Worm (Caenorhabditis elegans): Measurements from ENCODE around the gene srg-66.

The srg-66 gene

DNA sequence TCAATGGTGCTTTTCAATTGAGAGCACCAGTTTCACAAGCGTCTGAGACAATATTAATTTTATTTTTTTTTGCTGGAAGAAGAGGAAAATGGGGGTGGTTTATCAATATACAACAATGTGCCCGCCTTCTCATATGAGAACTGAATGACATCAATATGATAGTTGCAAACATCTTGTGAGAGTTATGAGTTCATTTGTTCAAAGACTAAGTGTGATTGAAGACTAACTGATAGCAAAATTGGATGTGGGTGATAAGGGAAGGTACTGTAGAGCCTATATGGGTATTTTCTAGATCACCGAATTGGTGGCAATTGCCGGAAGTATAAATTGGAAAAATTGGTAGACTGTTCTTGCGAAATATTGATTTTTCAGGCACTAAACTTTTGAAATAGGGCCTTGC lies 30.3 kb upstream of the srg-66 start:
- no peak for TF ChIP-seq nhr-2 (tag; optimal IDR thresholded peaks at IDR 0.05)
- TF ChIP-seq hlh-1 (tag; optimal IDR thresholded peaks at IDR 0.05) = no peak
- no peak for TF ChIP-seq elt-1 (tag; optimal IDR thresholded peaks at IDR 0.05; ENCODE audit: borderline replicate concordance, insufficient read depth)
- TF ChIP-seq lin-13 (tag; optimal IDR thresholded peaks at IDR 0.05) = no peak
- no peak for TF ChIP-seq sem-2 (GFP tag; optimal IDR thresholded peaks at IDR 0.05)
- TF ChIP-seq nhr-12 (tag; optimal IDR thresholded peaks at IDR 0.05) = no peak
- TF ChIP-seq ham-2 (GFP tag; optimal IDR thresholded peaks at IDR 0.05) = no peak
- TF ChIP-seq ceh-39 (tag; optimal IDR thresholded peaks at IDR 0.05) = no peak
- no peak for TF ChIP-seq nhr-237 (tag; optimal IDR thresholded peaks at IDR 0.05)
- TF ChIP-seq mls-2 (tag; optimal IDR thresholded peaks at IDR 0.05) = no peak
- no peak for TF ChIP-seq unc-120 (tag; optimal IDR thresholded peaks at IDR 0.05; ENCODE audit: poor library complexity, severe bottlenecking)
- no peak for TF ChIP-seq unc-39 (tag; optimal IDR thresholded peaks at IDR 0.05)
- no peak for TF ChIP-seq M03D4.4 (tag; optimal IDR thresholded peaks at IDR 0.05)

DNA sequence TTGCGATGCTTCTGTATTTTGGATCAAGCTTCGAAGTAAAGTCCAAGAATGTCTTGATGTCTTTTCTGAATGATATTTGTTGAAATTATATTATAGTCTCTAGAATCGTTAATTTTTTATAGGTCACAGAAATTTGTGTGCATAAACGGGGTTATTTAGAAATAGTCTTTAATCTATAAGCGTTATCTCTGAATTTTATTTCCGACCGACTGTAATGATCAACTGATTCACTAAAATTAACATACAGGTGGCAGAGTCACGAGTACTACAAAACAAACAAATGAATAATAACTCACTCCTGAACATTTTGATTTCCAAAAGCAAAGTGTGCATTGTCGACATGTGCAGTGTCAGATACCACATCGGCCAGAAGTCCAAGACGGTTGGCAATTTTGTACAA lies 29.5 kb upstream of the srg-66 start:
- TF ChIP-seq drap-1 (GFP tag; optimal IDR thresholded peaks at IDR 0.05) = no peak
- no peak for TF ChIP-seq blmp-1 (tag; optimal IDR thresholded peaks at IDR 0.05)
- no peak for TF ChIP-seq bed-3 (GFP tag; optimal IDR thresholded peaks at IDR 0.05)
- TF ChIP-seq nhr-76 (tag; optimal IDR thresholded peaks at IDR 0.05) = no peak
- TF ChIP-seq mab-5 (tag; optimal IDR thresholded peaks at IDR 0.05) = no peak
- no peak for TF ChIP-seq zip-8 (tag; optimal IDR thresholded peaks at IDR 0.05)
- TF ChIP-seq ham-2 (GFP tag; optimal IDR thresholded peaks at IDR 0.05) = no peak

DNA sequence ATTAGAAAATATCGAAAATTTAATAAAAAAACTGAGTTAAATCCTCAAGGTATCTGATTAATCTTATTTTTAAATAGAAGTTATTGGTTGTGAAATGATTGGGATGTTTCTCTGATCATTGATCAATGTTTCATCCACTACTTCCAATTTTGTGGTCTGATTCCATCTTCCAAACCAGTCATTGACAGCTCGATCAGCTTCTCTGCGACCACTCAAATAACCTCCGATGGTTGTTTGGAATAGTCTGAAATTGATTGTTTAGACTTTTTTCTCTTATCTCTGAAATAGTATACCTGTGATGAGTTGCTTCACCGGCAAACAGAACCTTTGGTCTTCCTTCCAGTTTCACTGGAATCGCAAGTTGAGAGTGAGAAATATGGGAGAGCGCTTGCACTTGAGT lies 27.8 kb upstream of the srg-66 start:
- TF ChIP-seq drap-1 (GFP tag; optimal IDR thresholded peaks at IDR 0.05) (no peak), lin-13 (tag; optimal IDR thresholded peaks at IDR 0.05) (no peak), zip-8 (tag; optimal IDR thresholded peaks at IDR 0.05) (no peak), nhr-2 (tag; optimal IDR thresholded peaks at IDR 0.05) (no peak), nhr-237 (tag; optimal IDR thresholded peaks at IDR 0.05) (no peak), pha-4 (tag; optimal IDR thresholded peaks at IDR 0.05) (no peak), ztf-11 (tag; optimal IDR thresholded peaks at IDR 0.05) (no peak), tbx-8 (GFP tag; optimal IDR thresholded peaks at IDR 0.05) (no peak), blmp-1 (tag; optimal IDR thresholded peaks at IDR 0.05) (no peak), unc-62 (GFP tag; optimal IDR thresholded peaks at IDR 0.05) (no peak), mab-5 (tag; optimal IDR thresholded peaks at IDR 0.05) (no peak), hlh-1 (tag; optimal IDR thresholded peaks at IDR 0.05) (no peak), lsy-2 (tag; optimal IDR thresholded peaks at IDR 0.05) (no peak), sptf-1 (tag; optimal IDR thresholded peaks at IDR 0.05) (no peak), nhr-28 (tag; optimal IDR thresholded peaks at IDR 0.05) (no peak), unc-39 (tag; optimal IDR thresholded peaks at IDR 0.05) (no peak), M03D4.4 (tag; optimal IDR thresholded peaks at IDR 0.05) (no peak)

- TF ChIP-seq M03D4.4 (tag; optimal IDR thresholded peaks at IDR 0.05) (no peak), blmp-1 (tag; optimal IDR thresholded peaks at IDR 0.05) (no peak), ham-2 (GFP tag; optimal IDR thresholded peaks at IDR 0.05) (no peak), nhr-237 (tag; optimal IDR thresholded peaks at IDR 0.05) (no peak), cnd-1 (tag; optimal IDR thresholded peaks at IDR 0.05) (no peak), snpc-4 (tag; optimal IDR thresholded peaks at IDR 0.05) (no peak), nhr-2 (tag; optimal IDR thresholded peaks at IDR 0.05) (no peak), nhr-12 (tag; optimal IDR thresholded peaks at IDR 0.05) (no peak), sem-2 (GFP tag; optimal IDR thresholded peaks at IDR 0.05) (no peak), ztf-11 (tag; optimal IDR thresholded peaks at IDR 0.05) (no peak)
Observed at ce11 chrV:5509134-5509533, 26.9 kb upstream of the srg-66 start.

- TF ChIP-seq pha-4 (tag; optimal IDR thresholded peaks at IDR 0.05) (peak; percentile 84), nhr-12 (tag; optimal IDR thresholded peaks at IDR 0.05) (peak; percentile 13), nhr-28 (tag; optimal IDR thresholded peaks at IDR 0.05) (no peak), lin-13 (tag; optimal IDR thresholded peaks at IDR 0.05) (peak; percentile 95), ceh-83 (GFP tag; optimal IDR thresholded peaks at IDR 0.05) (no peak), lin-32 (GFP tag; optimal IDR thresholded peaks at IDR 0.05) (peak; percentile 37), mls-2 (tag; optimal IDR thresholded peaks at IDR 0.05) (peak; percentile 76), hlh-1 (tag; optimal IDR thresholded peaks at IDR 0.05) (peak; percentile 7), mab-5 (tag; optimal IDR thresholded peaks at IDR 0.05) (no peak), unc-39 (tag; optimal IDR thresholded peaks at IDR 0.05) (no peak), elt-1 (tag; optimal IDR thresholded peaks at IDR 0.05; ENCODE audit: borderline replicate concordance, insufficient read depth) (no peak), nhr-237 (tag; optimal IDR thresholded peaks at IDR 0.05) (peak; percentile 70), blmp-1 (tag; optimal IDR thresholded peaks at IDR 0.05) (no peak), ham-2 (GFP tag; optimal IDR thresholded peaks at IDR 0.05) (no peak), flh-1 (GFP tag; optimal IDR thresholded peaks at IDR 0.05) (no peak), unc-62 (GFP tag; optimal IDR thresholded peaks at IDR 0.05) (peak; percentile 19), tbx-8 (GFP tag; optimal IDR thresholded peaks at IDR 0.05) (peak; percentile 14), elt-3 (tag; optimal IDR thresholded peaks at IDR 0.05) (no peak), bed-3 (GFP tag; optimal IDR thresholded peaks at IDR 0.05) (peak; percentile 51), ceh-39 (tag; optimal IDR thresholded peaks at IDR 0.05) (peak; percentile 65), ceh-43 (GFP tag; optimal IDR thresholded peaks at IDR 0.05) (peak; percentile 68), M03D4.4 (tag; optimal IDR thresholded peaks at IDR 0.05) (peak; percentile 65), ztf-11 (tag; optimal IDR thresholded peaks at IDR 0.05) (peak; percentile 5), sem-2 (GFP tag; optimal IDR thresholded peaks at IDR 0.05) (peak; percentile 28), snpc-4 (tag; optimal IDR thresholded peaks at IDR 0.05) (no peak), ces-1 (GFP tag; optimal IDR thresholded peaks at IDR 0.05) (peak; percentile 45), mep-1 (tag; optimal IDR thresholded peaks at IDR 0.05) (peak; percentile 89), sptf-1 (tag; optimal IDR thresholded peaks at IDR 0.05) (peak; percentile 90), cnd-1 (tag; optimal IDR thresholded peaks at IDR 0.05) (peak; percentile 81), lsy-2 (tag; optimal IDR thresholded peaks at IDR 0.05) (peak; percentile 72), drap-1 (GFP tag; optimal IDR thresholded peaks at IDR 0.05) (peak; percentile 72), zip-8 (tag; optimal IDR thresholded peaks at IDR 0.05) (no peak), nhr-2 (tag; optimal IDR thresholded peaks at IDR 0.05) (no peak), nhr-76 (tag; optimal IDR thresholded peaks at IDR 0.05) (no peak), unc-120 (tag; optimal IDR thresholded peaks at IDR 0.05; ENCODE audit: poor library complexity, severe bottlenecking) (peak; percentile 65)
Observed at ce11 chrV:5504807-5505442, 22.7 kb upstream of the srg-66 start, which contains the start of the genes dnj-19 and nhr-47. Gene dnj-19 (minus strand): TSS chrV:5504857. Gene nhr-47 (plus strand): TSS chrV:5505253.

Data from whole organism, mixed stage, embryonic.